Worm (Caenorhabditis elegans) whole organism, L4 larva: ENCODE results near the gene T27A8.2.

Source experiments
- lsy-2 ChIP-seq, 2 experiments: fragments of 150-350 bp in 1 of 2; sonication (generic microtip) in 1 of 2; optimal IDR thresholded peaks; 2 replicates each; lab custom pipeline; 2014 to 2017; ENCODE audit warnings: missing biosample characterization in 2 of 2, missing genetic modification characterization in 2 of 2
- nhr-10 ChIP-seq: fragments of 150-350 bp; optimal IDR thresholded peaks from 2 replicates; lab custom pipeline; 2014; ENCODE audit warnings: missing biosample characterization, missing genetic modification characterization
- nhr-28 ChIP-seq: fragments of 150-350 bp; optimal IDR thresholded peaks from 2 replicates; lab custom pipeline; 2014; ENCODE audit warnings: missing biosample characterization, missing genetic modification characterization
- sdz-12 ChIP-seq: fragments of 200-800 bp; sonication (Bioruptor generic); optimal IDR thresholded peaks from 2 replicates; lab custom pipeline; 2018; ENCODE audit warnings: mild to moderate bottlenecking, missing genetic modification characterization, missing compliant biosample characterization
- snpc-1.2 ChIP-seq: fragments of 200-800 bp; sonication (Bioruptor generic); IDR thresholded peaks from 2 replicates; pipeline ENCODE4 v1.3.6; 2022; ENCODE audit warnings: missing genetic modification reagents, missing genetic modification characterization, missing compliant biosample characterization
- unc-62 ChIP-seq, 3 experiments: fragments of 150-350 bp in 1 of 3; sonication (generic microtip); optimal IDR thresholded peaks in 2 of 3; peaks in 1 of 3; 1 replicate in 1 of 3; 2 replicates in 2 of 3; lab custom pipeline; 2014 to 2017; ENCODE audit warnings: missing biosample characterization in 3 of 3, missing genetic modification characterization in 3 of 3, missing genetic modification reagents in 3 of 3, missing genotype in 1 of 3

DNA sequence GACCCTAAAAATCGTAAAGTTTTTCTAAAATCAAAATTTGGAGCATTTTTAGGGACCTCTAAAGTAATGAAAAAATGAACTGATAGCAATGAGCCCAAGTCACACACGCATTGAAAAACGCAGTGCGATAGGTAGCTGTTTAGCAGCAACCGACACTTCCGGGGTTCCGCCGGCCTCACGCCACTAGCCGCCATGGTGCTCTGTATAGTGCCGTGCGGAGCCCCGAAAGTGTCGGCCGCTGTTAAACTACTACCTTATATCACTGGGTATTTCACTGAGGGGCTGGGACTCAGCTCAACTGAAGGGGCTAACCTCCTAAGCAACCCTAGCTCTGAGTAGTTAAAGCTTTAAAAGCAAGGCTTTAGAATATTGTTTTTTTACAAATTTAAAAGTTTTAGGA lies 40.5 kb upstream of the T27A8.2 start:
- no peak for TF ChIP-seq lsy-2 (tag; optimal IDR thresholded peaks at IDR 0.05; lab: Kevin White, UChicago)
- TF ChIP-seq sdz-12 (GFP tag; lab: Kevin White, UChicago), result no peak
- TF ChIP-seq unc-62 (GFP tag; optimal IDR thresholded peaks at IDR 0.05 in 1 of 2; lab: Kevin White, UChicago), result no peak
- TF ChIP-seq unc-62 (tag; optimal IDR thresholded peaks at IDR 0.05; lab: Kevin White, UChicago), result no peak
- no peak for TF ChIP-seq nhr-28 (tag; lab: Kevin White, UChicago)
- no peak for TF ChIP-seq nhr-10 (tag; lab: Kevin White, UChicago)
- no peak for TF ChIP-seq snpc-1.2
